Fruit fly (Drosophila melanogaster): ENCODE data around the gene Stam.
A peak's percentile ranks its signal among the peaks of the same experiment; 100 is the strongest.

Stam gene

dm6 chr2L:10856328-10856942, 1.9 kb upstream of the Stam start, which contains the start of gene Dnz1 (continued):
- TF ChIP-seq CG8290 (GFP tag; optimal IDR thresholded peaks at IDR 0.05) (no peak), CG8290 (tag; optimal IDR thresholded peaks at IDR 0.05) (no peak), CG5245 (GFP tag; optimal IDR thresholded peaks at IDR 0.05) (no peak), bsh (GFP tag; optimal IDR thresholded peaks at IDR 0.05) (peak in 1 of 2 experiments; percentile 39), grn (GFP tag; optimal IDR thresholded peaks at IDR 0.05) (no peak), CG17612 (GFP tag; IDR thresholded peaks at IDR 0.05) (no peak), CG12236 (GFP tag; optimal IDR thresholded peaks at IDR 0.05) (no peak), ewg (GFP tag; optimal IDR thresholded peaks at IDR 0.05) (no peak), CG4282 (GFP tag; optimal IDR thresholded peaks at IDR 0.05) (no peak), gro (GFP tag; optimal IDR thresholded peaks at IDR 0.05) (no peak), lov (optimal IDR thresholded peaks at IDR 0.05) (no peak), lov (GFP tag; IDR thresholded peaks at IDR 0.05) (no peak), CG15514 (GFP tag; optimal IDR thresholded peaks at IDR 0.05) (peak; percentile 97), Asciz (GFP tag; optimal IDR thresholded peaks at IDR 0.05) (no peak), hbn (GFP tag; IDR thresholded peaks at IDR 0.05; ENCODE audit: partially characterized antibody) (no peak), CG7556 (GFP tag; optimal IDR thresholded peaks at IDR 0.05) (peak; percentile 16), slp2 (GFP tag; optimal IDR thresholded peaks at IDR 0.05) (no peak), CG10979 (tag; optimal IDR thresholded peaks at IDR 0.05) (peak; percentile 53), CG7357 (GFP tag; IDR thresholded peaks at IDR 0.05) (no peak), Hr39 (optimal IDR thresholded peaks at IDR 0.05) (no peak), onecut (GFP tag; IDR thresholded peaks at IDR 0.05) (0 out of 2 replicates have a peak, but pooled peaks have one; percentile 4), Dref (GFP tag; IDR thresholded peaks at IDR 0.05) (no peak), CG34376 (GFP tag; optimal IDR thresholded peaks at IDR 0.05) (no peak), NC2β (GFP tag; optimal IDR thresholded peaks at IDR 0.05) (no peak), fd102C (GFP tag; optimal IDR thresholded peaks at IDR 0.05) (no peak), emc (GFP tag; optimal IDR thresholded peaks at IDR 0.05) (no peak), en (GFP tag; optimal IDR thresholded peaks at IDR 0.05) (no peak), CG12942 (GFP tag; optimal IDR thresholded peaks at IDR 0.05) (peak; percentile 24), toy (GFP tag; IDR thresholded peaks at IDR 0.05) (0 out of 2 replicates have a peak, but pooled peaks have one; percentile 21), CG14050 (GFP tag; IDR thresholded peaks at IDR 0.05) (peak; percentile 66), nerfin-2 (GFP tag; IDR thresholded peaks at IDR 0.05; ENCODE audit: partially characterized antibody) (no peak), stwl (tag; optimal IDR thresholded peaks at IDR 0.05) (no peak), NfI (GFP tag; optimal IDR thresholded peaks at IDR 0.05) (peak; percentile 37), BEAF-32 (GFP tag; optimal IDR thresholded peaks at IDR 0.05) (peak; percentile 5), CG11085 (GFP tag; IDR thresholded peaks at IDR 0.05) (no peak), Bdp1 (GFP tag; optimal IDR thresholded peaks at IDR 0.05) (no peak), gcm (GFP tag; optimal IDR thresholded peaks at IDR 0.05) (no peak), cas (GFP tag; IDR thresholded peaks at IDR 0.05) (0 out of 2 replicates have a peak, but pooled peaks have one; percentile 5), Mrtf (GFP tag; IDR thresholded peaks at IDR 0.05) (no peak), CG7372 (GFP tag; IDR thresholded peaks at IDR 0.05) (no peak), dm (GFP tag; optimal IDR thresholded peaks at IDR 0.05) (no peak), bbx (GFP tag; IDR thresholded peaks at IDR 0.05; ENCODE audit: partially characterized antibody) (no peak), pita (GFP tag; optimal IDR thresholded peaks at IDR 0.05) (no peak), CG32767 (GFP tag; IDR thresholded peaks at IDR 0.05) (no peak), CG11456 (GFP tag; IDR thresholded peaks at IDR 0.05) (peak; percentile 85), ERR (GFP tag; optimal IDR thresholded peaks at IDR 0.05) (no peak), Nf-YB (GFP tag; optimal IDR thresholded peaks at IDR 0.05) (no peak), CG1647 (GFP tag; optimal IDR thresholded peaks at IDR 0.05) (no peak), nom (GFP tag; optimal IDR thresholded peaks at IDR 0.05) (peak; percentile 4), CG10209 (GFP tag; optimal IDR thresholded peaks at IDR 0.05) (peak; percentile 25), Jarid2 (GFP tag; optimal IDR thresholded peaks at IDR 0.05) (no peak)
